Worm (Caenorhabditis elegans) whole organism, L4 larva: ENCODE data around the gene Y108F1.5.

Experiments
- T26A8.4 ChIP-seq: fragments of 200-800 bp; sonication (Bioruptor generic); IDR thresholded peaks from 2 replicates; pipeline ENCODE4 v1.3.6; 2022; ENCODE audit warnings: missing genetic modification characterization, missing compliant biosample characterization
- ama-1 ChIP-seq: fragments of 150-350 bp; optimal IDR thresholded peaks from 2 replicates; lab custom pipeline; 2014; ENCODE audit warnings: inconsistent platforms, mixed read lengths
- egl-27 ChIP-seq: sonication (generic microtip); optimal IDR thresholded peaks from 3 replicates; lab custom pipeline; 2017; ENCODE audit warnings: missing biosample characterization, missing genetic modification reagents, missing genetic modification characterization
- hlh-11 ChIP-seq: fragments of 200-800 bp; sonication (Bioruptor generic); optimal IDR thresholded peaks from 2 replicates; lab custom pipeline; 2018; ENCODE audit warnings: mild to moderate bottlenecking, missing genetic modification characterization, missing compliant biosample characterization
- lin-13 ChIP-seq: fragments of 150-350 bp; optimal IDR thresholded peaks from 2 replicates; lab custom pipeline; 2014; ENCODE audit warnings: missing biosample characterization, missing genetic modification reagents, missing genetic modification characterization
- lin-39 ChIP-seq: fragments of 150-350 bp; optimal IDR thresholded peaks from 2 replicates; lab custom pipeline; 2014; ENCODE audit warnings: missing biosample characterization, missing genetic modification reagents, missing genetic modification characterization
- nhr-6 ChIP-seq: fragments of 150-350 bp; optimal IDR thresholded peaks from 2 replicates; lab custom pipeline; 2014; ENCODE audit warnings: missing biosample characterization, missing genetic modification characterization
- nhr-77 ChIP-seq: fragments of 150-350 bp; optimal IDR thresholded peaks from 2 replicates; lab custom pipeline; 2014; ENCODE audit warnings: missing biosample characterization, missing genetic modification characterization
- pqm-1 ChIP-seq: sonication (generic microtip); optimal IDR thresholded peaks from 2 replicates; lab custom pipeline; 2017; ENCODE audit warnings: missing biosample characterization, missing genetic modification characterization
- snpc-4 ChIP-seq: fragments of 150-350 bp; optimal IDR thresholded peaks from 2 replicates; lab custom pipeline; 2014; ENCODE audit warnings: missing biosample characterization, missing genetic modification characterization
- unc-130 ChIP-seq: sonication (generic microtip); optimal IDR thresholded peaks from 2 replicates; lab custom pipeline; 2016; ENCODE audit warnings: missing genetic modification reagents, missing genetic modification characterization, missing compliant biosample characterization
- unc-62 ChIP-seq, 3 experiments: fragments of 150-350 bp in 1 of 3; sonication (generic microtip); optimal IDR thresholded peaks in 2 of 3; peaks in 1 of 3; 1 replicate in 1 of 3; 2 replicates in 2 of 3; lab custom pipeline; 2014 to 2017; ENCODE audit warnings: missing biosample characterization in 3 of 3, missing genetic modification characterization in 3 of 3, missing genetic modification reagents in 3 of 3, missing genotype in 1 of 3
- zip-2 ChIP-seq: fragments of 150-350 bp; optimal IDR thresholded peaks from 2 replicates; lab custom pipeline; 2014; ENCODE audit warnings: missing biosample characterization, missing genetic modification characterization

ce11 chrX:295726-296125, 21.9 kb upstream of the Y108F1.5 start:
- TF ChIP-seq pqm-1 (tag; lab: Kevin White, UChicago), result no peak
- no peak for TF ChIP-seq egl-27 (tag; lab: Kevin White, UChicago)
- TF ChIP-seq zip-2, result no peak
- no peak for TF ChIP-seq snpc-4 (tag; lab: Kevin White, UChicago)
- no peak for TF ChIP-seq nhr-77 (tag; lab: Kevin White, UChicago)
- no peak for TF ChIP-seq nhr-6
- no peak for TF ChIP-seq unc-130 (GFP tag; lab: Kevin White, UChicago)
- no peak for TF ChIP-seq unc-62 (GFP tag; optimal IDR thresholded peaks at IDR 0.05 in 1 of 2; lab: Kevin White, UChicago)
- no peak for TF ChIP-seq unc-62 (tag; optimal IDR thresholded peaks at IDR 0.05; lab: Kevin White, UChicago)
- no peak for TF ChIP-seq ama-1 (lab: Kevin White, UChicago)
- no peak for TF ChIP-seq lin-39 (tag; lab: Kevin White, UChicago)
- TF ChIP-seq lin-13 (GFP tag; lab: Kevin White, UChicago), result no peak
- TF ChIP-seq hlh-11 (tag; lab: Kevin White, UChicago), result no peak
- TF ChIP-seq T26A8.4 (GFP tag; lab: Robert Waterston, UW), result no peak
